Fruit fly (Drosophila melanogaster) whole organism: ENCODE measurements around the gene CG43373.

Experiments used
- pan ChIP-seq: fragments of >200 bp; optimal IDR thresholded peaks from 2 replicates; lab custom pipeline; 2017
- psq ChIP-seq: fragments of >200 bp; optimal IDR thresholded peaks from 2 replicates; lab custom pipeline; 2017
- usp ChIP-seq: fragments of >200 bp; optimal IDR thresholded peaks from 2 replicates; lab custom pipeline; 2017; ENCODE audit warnings: missing biosample characterization, missing genetic modification characterization, mixed read lengths

dm6 chr3L:16463846-16464245, 79.3 kb downstream of the CG43373 start:
- no peak for TF ChIP-seq psq
- no peak for TF ChIP-seq pan (lab: Kevin White, UChicago)
- TF ChIP-seq usp (GFP tag; lab: Kevin White, UChicago) = no peak
